Worm (Caenorhabditis elegans): ENCODE results near the gene nuc-1.

ce11 chrX:9494661-9495060 lies 45.0 kb upstream of the nuc-1 start:
- TF ChIP-seq fkh-10 (GFP tag; optimal IDR thresholded peaks at IDR 0.05) (no peak), ztf-11 (tag; optimal IDR thresholded peaks at IDR 0.05) (no peak), zag-1 (tag; optimal IDR thresholded peaks at IDR 0.05) (no peak), tlp-1 (tag; optimal IDR thresholded peaks at IDR 0.05) (no peak), nhr-237 (tag; optimal IDR thresholded peaks at IDR 0.05) (no peak), lir-3 (tag; optimal IDR thresholded peaks at IDR 0.05; ENCODE audit: poor library complexity) (no peak), efl-3 (GFP tag; optimal IDR thresholded peaks at IDR 0.05) (no peak), pqm-1 (tag; optimal IDR thresholded peaks at IDR 0.05) (no peak)
